Worm (Caenorhabditis elegans) whole organism, late embryonic: ENCODE results near the gene got-2.2.

Experiments used
- Y22D7AL.16 ChIP-seq: sonication (generic microtip); optimal IDR thresholded peaks from 2 replicates; lab custom pipeline; 2016; ENCODE audit warnings: missing genetic modification characterization, missing compliant biosample characterization
- ama-1 ChIP-seq: fragments of 150-350 bp; optimal IDR thresholded peaks from 2 replicates; lab custom pipeline; 2014
- elt-2 ChIP-seq: sonication (generic microtip); optimal IDR thresholded peaks from 2 replicates; lab custom pipeline; 2016; ENCODE audit warnings: missing genetic modification reagents, missing genetic modification characterization, missing compliant biosample characterization
- elt-4 ChIP-seq: sonication (generic microtip); optimal IDR thresholded peaks from 2 replicates; lab custom pipeline; 2016; ENCODE audit warnings: missing genetic modification characterization, missing compliant biosample characterization
- fax-1 ChIP-seq: sonication (generic microtip); optimal IDR thresholded peaks from 2 replicates; lab custom pipeline; 2016; ENCODE audit warnings: missing genotype, missing genetic modification characterization, missing compliant biosample characterization
- nhr-11 ChIP-seq: fragments of 150-350 bp; optimal IDR thresholded peaks from 2 replicates; lab custom pipeline; 2014; ENCODE audit warnings: missing biosample characterization, missing genetic modification characterization
- pax-1 ChIP-seq: fragments of 150-350 bp; optimal IDR thresholded peaks from 2 replicates; lab custom pipeline; 2014; ENCODE audit warnings: missing biosample characterization, missing genetic modification characterization
- pha-4 ChIP-seq: fragments of 150-350 bp; optimal IDR thresholded peaks from 2 replicates; lab custom pipeline; 2018; ENCODE audit warnings: missing biosample characterization, missing genetic modification reagents, missing genetic modification characterization
- pros-1 ChIP-seq: fragments of 150-350 bp; optimal IDR thresholded peaks from 2 replicates; lab custom pipeline; 2014; ENCODE audit warnings: missing biosample characterization, missing genetic modification reagents, missing genetic modification characterization
- ref-2 ChIP-seq: sonication (generic microtip); optimal IDR thresholded peaks from 2 replicates; lab custom pipeline; 2016; ENCODE audit warnings: missing genetic modification characterization, missing compliant biosample characterization
- tbx-2 ChIP-seq: sonication (generic microtip); optimal IDR thresholded peaks from 2 replicates; lab custom pipeline; 2016; ENCODE audit warnings: missing genetic modification characterization, missing compliant biosample characterization

ce11 chrX:6251321-6251720, 10.5 kb downstream of the got-2.2 start:
- TF ChIP-seq ref-2 (no peak), elt-2 (tag; lab: Kevin White, UChicago) (no peak), Y22D7AL.16 (tag; lab: Kevin White, UChicago) (no peak), nhr-11 (tag; lab: Kevin White, UChicago) (no peak), pha-4 (tag; lab: Kevin White, UChicago) (no peak), elt-4 (tag; lab: Kevin White, UChicago) (no peak), pax-1 (tag; lab: Kevin White, UChicago) (no peak), pros-1 (tag; lab: Kevin White, UChicago) (no peak), fax-1 (no peak), tbx-2 (tag; lab: Kevin White, UChicago) (no peak), ama-1 (lab: Kevin White, UChicago) (no peak)
